Fruit fly (Drosophila melanogaster) ovary, adult (tissue): ENCODE results near the gene CG4338.

Experiments used
- CG17801 ChIP-seq: fragments of 200-800 bp; optimal IDR thresholded peaks from 2 replicates; lab custom pipeline; 2019; ENCODE audit warnings: missing biosample characterization, mild to moderate bottlenecking, missing genetic modification characterization, moderate library complexity; ENCODE audit not compliant: partially characterized antibody

CG4338 gene

DNA sequence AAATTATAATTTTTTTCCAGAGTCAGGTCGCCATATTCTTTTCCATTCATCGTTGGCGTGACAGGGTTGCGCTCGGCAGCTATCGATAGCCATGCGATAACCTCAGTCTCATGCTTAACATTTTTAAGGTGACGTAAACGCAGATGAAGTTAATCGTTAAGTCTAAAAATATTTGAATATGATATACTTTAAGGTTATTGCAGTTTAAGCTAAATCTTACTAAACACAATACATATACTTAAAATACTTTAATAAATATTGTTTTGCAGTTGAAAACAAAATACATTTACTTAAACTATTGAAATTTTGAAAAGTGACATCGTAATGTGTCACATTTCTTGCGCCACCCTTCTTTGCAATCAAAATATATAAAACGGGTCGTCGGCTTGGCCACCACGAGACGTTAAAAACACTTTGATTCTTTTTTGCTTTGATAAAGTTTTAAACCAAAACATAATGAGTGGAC lies at the start of gene CG4338, which contains the start of gene Cp190:
Gene CG4338, plus strand, starts transcription at position 365 of the 466 bp plus-strand sequence.
Gene Cp190, minus strand, starts transcription at position 84 of the 466 bp plus-strand sequence.
- peak; percentile 99 for TF ChIP-seq CG17801

DNA sequence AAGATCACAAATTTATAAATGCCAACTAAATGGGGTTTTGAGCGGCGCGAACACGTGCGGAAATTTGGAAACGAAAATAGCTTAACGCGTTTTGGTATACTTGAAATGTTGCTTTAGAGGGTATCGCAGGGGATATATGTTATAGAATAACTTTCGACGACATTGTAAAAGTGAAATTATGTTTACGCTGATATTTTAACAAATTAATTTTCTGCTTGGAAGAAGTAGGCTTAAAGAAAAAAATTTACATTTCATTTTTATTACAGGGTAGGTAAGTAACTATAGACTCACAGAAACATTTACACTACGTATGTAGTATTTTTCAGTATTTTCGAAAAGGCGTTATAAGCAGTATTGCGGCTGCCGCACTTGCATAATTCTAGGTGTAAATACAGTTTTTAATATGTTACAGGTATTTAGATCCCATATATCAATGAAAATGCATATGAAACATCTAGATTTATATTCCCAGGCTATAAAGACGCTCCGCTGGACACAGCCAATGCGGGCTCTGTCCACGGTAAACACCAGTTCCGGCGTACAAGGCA lies 45.9 kb upstream of the CG4338 start, which contains the start of the genes Art3 and mRpS10:
Gene Art3, minus strand, starts transcription at position 80 of the 548 bp plus-strand sequence.
Gene mRpS10, plus strand, starts transcription at position 337 of the 548 bp plus-strand sequence.
- TF ChIP-seq CG17801 = peak; percentile 100

DNA sequence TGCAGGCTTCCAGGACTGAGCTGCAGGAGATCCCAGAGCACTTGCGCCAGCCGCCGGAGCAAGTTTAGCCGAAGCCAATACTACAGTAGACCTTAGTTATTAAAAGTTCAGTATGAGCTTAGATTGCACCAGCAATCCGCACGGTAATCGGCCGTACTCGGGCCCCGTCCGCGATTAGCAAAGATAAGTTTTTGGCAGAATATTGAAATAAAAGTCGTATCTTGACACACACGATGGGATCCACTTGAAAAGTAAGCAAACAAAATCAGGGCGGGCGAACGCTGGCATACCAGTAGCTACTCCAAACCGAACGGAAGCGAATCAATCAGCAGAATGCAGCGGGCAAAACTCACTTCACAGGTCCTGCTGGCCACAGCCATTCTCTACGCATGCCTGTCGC lies 45.0 kb upstream of the CG4338 start, which contains the start of gene CG34316:
Gene CG34316, plus strand, starts transcription at position 301 of the 400 bp plus-strand sequence.
- no peak for TF ChIP-seq CG17801

- no peak for TF ChIP-seq CG17801
These were observed 43.6 kb upstream of the CG4338 start for dm6 chr3R:15231635-15232138.

- peak; percentile 50 for TF ChIP-seq CG17801
These were observed 32.9 kb upstream of the CG4338 start, which contains the start of the genes tefu and Hsc70-4 for dm6 chr3R:15242186-15243045. TSS of gene tefu (minus strand) at chr3R:15242236. TSS of gene Hsc70-4 (plus strand) at chr3R:15242687.

DNA sequence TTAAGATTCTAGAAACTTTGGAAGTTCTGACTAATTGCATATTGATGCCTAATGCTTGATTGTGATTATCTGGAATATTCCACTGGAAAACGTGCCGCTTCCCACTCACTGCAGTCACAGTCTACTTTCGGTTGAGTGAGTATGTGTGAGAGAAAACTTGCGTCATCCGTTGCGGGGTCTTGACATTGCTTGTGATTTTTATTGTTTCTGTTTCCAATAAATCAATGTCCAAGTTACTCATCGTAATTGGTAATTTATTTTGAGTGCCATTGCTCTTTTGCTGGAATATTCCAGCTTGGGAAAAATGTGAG lies 32.3 kb upstream of the CG4338 start:
- TF ChIP-seq CG17801 = no peak

DNA sequence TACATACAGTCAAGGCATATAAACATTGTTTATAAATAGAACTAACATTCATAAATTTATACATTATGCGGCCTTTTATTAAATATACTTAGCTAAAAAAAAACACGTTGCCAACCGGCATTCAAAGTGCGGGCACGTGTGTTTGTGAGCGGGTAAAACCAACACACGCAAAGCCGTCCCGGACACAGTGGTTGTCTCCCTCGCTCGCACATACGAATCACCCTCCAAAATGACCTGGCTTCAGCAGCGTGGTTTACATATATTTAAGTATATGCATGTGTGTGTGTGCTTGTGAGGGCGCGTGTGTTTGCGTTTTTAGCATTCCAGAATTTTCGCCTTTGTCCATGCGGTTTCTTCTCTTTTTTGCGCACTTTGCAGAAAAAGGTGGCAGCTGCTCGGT lies 31.9 kb upstream of the CG4338 start:
- no peak for TF ChIP-seq CG17801

- no peak for TF ChIP-seq CG17801
These were observed 28.7 kb upstream of the CG4338 start for dm6 chr3R:15246601-15247000.

dm6 chr3R:15249037-15249436 lies 26.3 kb upstream of the CG4338 start, which contains the start of gene Amt:
TSS of gene Amt (minus strand) at chr3R:15249137.
- no peak for TF ChIP-seq CG17801

DNA sequence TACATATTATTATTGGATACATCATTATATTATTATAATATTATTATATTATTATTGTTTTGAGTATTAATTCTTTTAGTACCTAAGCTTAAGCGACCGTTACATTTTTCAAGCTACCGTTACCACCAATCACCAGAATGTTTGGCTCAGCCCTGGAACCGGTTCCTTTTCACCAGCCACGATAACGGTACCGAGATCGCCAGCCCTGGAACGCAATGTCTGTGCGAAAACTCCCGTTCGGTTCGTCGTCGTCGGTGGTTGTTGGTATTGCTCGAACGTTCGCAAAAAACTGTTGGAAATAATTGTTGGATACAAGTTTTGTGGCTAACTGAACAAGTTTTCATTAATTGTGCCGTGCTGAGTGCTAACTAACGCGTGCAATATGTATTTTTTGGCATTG lies 25.6 kb upstream of the CG4338 start, which contains the start of gene CG42404:
Gene CG42404, plus strand, starts transcription at position 360 of the 400 bp plus-strand sequence.
- no peak for TF ChIP-seq CG17801

DNA sequence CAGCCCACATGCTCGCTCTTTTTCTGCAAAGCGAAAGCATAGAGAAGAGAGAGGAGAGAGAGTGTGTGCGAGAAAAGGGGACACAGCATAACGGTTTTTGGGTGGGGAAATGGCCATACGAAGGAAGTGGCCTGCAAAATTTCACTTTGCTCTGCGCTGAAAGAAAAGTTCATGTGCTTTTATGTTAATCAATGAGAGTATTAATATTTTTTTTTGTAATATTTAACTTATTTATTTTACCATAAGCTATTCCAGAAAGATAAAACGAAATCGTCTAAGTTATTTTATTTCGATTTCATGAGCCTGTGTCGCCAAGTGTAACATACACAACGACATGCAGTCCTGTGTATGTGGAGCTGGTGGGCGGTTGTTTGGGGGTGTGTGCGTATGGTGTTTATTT lies 24.9 kb upstream of the CG4338 start:
- no peak for TF ChIP-seq CG17801

DNA sequence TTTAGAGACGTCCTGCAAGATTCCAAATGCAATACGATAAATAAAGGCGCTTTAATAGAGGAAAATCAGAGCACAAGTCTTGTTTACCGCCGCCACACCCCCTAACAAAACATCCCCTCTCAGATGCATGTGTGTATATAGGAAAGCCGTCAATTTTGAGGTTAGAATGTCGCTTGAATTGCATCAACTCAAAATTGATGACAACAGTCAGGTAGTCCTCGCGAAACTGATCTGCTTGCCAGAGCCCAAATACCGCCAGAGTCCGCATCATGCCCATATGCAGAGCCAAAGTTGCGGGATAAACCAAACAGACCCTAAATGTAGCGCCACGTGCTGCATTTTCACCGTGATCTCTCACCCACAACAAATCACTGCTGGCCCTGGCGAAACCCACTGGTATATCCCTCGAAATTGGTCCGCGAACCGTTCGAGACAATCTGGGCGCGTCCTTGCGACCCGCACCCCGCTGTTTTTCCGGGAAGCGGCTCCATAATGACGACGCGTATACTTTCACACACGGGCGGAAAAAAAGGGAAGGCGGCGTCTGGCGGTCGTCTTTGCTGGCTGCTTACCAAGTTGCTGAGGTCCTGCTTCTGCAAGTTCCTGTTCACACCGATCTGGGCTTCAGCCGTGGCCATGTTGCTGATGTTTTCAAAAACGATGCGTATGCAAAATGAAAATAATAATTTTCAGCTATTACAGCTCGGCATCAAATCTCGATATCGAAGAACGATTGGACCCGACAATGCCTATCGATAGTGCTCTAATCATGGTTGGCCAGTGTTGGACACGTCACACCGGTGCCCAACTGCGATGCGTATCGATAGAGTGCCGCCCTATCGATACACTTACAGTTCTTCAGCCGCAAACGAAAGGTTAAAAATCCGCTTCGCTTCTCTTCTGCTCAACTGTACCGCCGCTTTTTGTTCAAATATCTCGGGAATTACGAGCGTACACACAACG lies 12.3 kb upstream of the CG4338 start, which contains the start of the genes eIF2gamma and Set:
Gene eIF2gamma, minus strand, starts transcription at position 749 of the 963 bp plus-strand sequence.
Gene Set, plus strand, starts transcription at position 843 of the 963 bp plus-strand sequence.
- TF ChIP-seq CG17801 = peak; percentile 38

dm6 chr3R:15263946-15264345 lies 11.4 kb upstream of the CG4338 start:
- TF ChIP-seq CG17801 = no peak

- peak; percentile 54 for TF ChIP-seq CG17801
These were observed 9.8 kb upstream of the CG4338 start, which contains the start of gene ATPsynO for dm6 chr3R:15265406-15266040. TSS of gene ATPsynO (plus strand) at chr3R:15265591.

DNA sequence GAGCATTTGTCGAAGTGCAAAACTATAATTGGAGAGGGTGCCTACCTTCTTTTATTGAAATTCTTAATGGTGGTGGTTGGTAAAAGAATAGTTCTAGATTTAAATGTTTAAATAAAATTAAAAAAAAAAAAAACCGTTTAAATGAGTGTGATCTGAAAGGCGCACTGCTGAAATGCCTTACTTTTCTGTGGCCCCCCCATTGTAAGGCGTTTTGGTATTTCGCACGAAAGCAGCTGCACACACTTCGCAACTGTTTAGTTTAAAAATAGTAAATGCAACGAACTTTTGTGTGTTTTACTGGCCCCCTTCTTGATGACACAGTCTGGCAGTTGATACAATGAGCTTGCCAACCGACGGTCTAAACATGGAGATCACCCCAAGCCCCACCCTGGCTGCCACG lies 6.9 kb upstream of the CG4338 start, which contains the start of the genes CG14864 and Zip88E:
Gene CG14864, minus strand, starts transcription at position 113 of the 400 bp plus-strand sequence.
Gene Zip88E, plus strand, starts transcription at position 237 of the 400 bp plus-strand sequence.
- TF ChIP-seq CG17801 = peak; percentile 21
